Fruit fly (Drosophila melanogaster): ENCODE measurements around the gene CG31121.

Gene CG31121

dm6 chr3R:24893320-24893955 lies 967 bp downstream of the CG31121 start:
- TF ChIP-seq lola (GFP tag; optimal IDR thresholded peaks at IDR 0.05) = no peak
- TF ChIP-seq CrebA (GFP tag; optimal IDR thresholded peaks at IDR 0.05; ENCODE audit: borderline replicate concordance) = peak; percentile 9
- no peak for TF ChIP-seq N (GFP tag; optimal IDR thresholded peaks at IDR 0.05)
- no peak for TF ChIP-seq tai (GFP tag; optimal IDR thresholded peaks at IDR 0.05)
- peak; percentile 82 for TF ChIP-seq fru (GFP tag; optimal IDR thresholded peaks at IDR 0.05)
- TF ChIP-seq CG9705 (GFP tag; optimal IDR thresholded peaks at IDR 0.05) = peak; percentile 43
- no peak for TF ChIP-seq Hnf4 (GFP tag; optimal IDR thresholded peaks at IDR 0.05)
- TF ChIP-seq woc (GFP tag; optimal IDR thresholded peaks at IDR 0.05) = peak; percentile 37
- TF ChIP-seq GATAd (GFP tag; optimal IDR thresholded peaks at IDR 0.05) = no peak
- TF ChIP-seq ey (GFP tag; optimal IDR thresholded peaks at IDR 0.05) = peak; percentile 35
- TF ChIP-seq HLH106 (tag; optimal IDR thresholded peaks at IDR 0.05) = peak; percentile 91
- TF ChIP-seq Dfd (GFP tag; optimal IDR thresholded peaks at IDR 0.05) = no peak
- no peak for TF ChIP-seq Myc (optimal IDR thresholded peaks at IDR 0.05)
- TF ChIP-seq jim (GFP tag; optimal IDR thresholded peaks at IDR 0.05) = no peak
- TF ChIP-seq Jra (GFP tag; optimal IDR thresholded peaks at IDR 0.05) = peak; percentile 14
- TF ChIP-seq pan (optimal IDR thresholded peaks at IDR 0.05) = no peak
- TF ChIP-seq Mio (GFP tag; optimal IDR thresholded peaks at IDR 0.05) = no peak
- TF ChIP-seq sv (GFP tag; optimal IDR thresholded peaks at IDR 0.05) = peak; percentile 44
- peak; percentile 73 for TF ChIP-seq h (GFP tag; optimal IDR thresholded peaks at IDR 0.05)
- TF ChIP-seq Rel (GFP tag; optimal IDR thresholded peaks at IDR 0.05) = peak; percentile 48
- TF ChIP-seq Rel (tag; optimal IDR thresholded peaks at IDR 0.05) = peak; percentile 39
- peak; percentile 2 for TF ChIP-seq sage (GFP tag; optimal IDR thresholded peaks at IDR 0.05)
- no peak for TF ChIP-seq Dif (GFP tag; optimal IDR thresholded peaks at IDR 0.05; ENCODE audit: partially characterized antibody)
- TF ChIP-seq rgr (GFP tag; optimal IDR thresholded peaks at IDR 0.05) = peak; percentile 77
- TF ChIP-seq br (GFP tag; optimal IDR thresholded peaks at IDR 0.05) = peak; percentile 11
- TF ChIP-seq Hr83 (GFP tag; optimal IDR thresholded peaks at IDR 0.05; ENCODE audit: poor library complexity, severe bottlenecking) = no peak
- peak; percentile 89 for TF ChIP-seq OdsH (GFP tag; optimal IDR thresholded peaks at IDR 0.05)
- TF ChIP-seq Sp1 (GFP tag; optimal IDR thresholded peaks at IDR 0.05) = peak; percentile 94
- peak; percentile 16 for TF ChIP-seq dsf (GFP tag; optimal IDR thresholded peaks at IDR 0.05; ENCODE audit: borderline replicate concordance)
- TF ChIP-seq dl (GFP tag; optimal IDR thresholded peaks at IDR 0.05; ENCODE audit: insufficient read depth in 1 of 2, partially characterized antibody in 2 of 2) = no peak
- no peak for TF ChIP-seq brk (GFP tag; optimal IDR thresholded peaks at IDR 0.05)
- TF ChIP-seq psq (GFP tag; optimal IDR thresholded peaks at IDR 0.05) = peak; percentile 87
- TF ChIP-seq Hr78 (GFP tag; optimal IDR thresholded peaks at IDR 0.05) = no peak
- TF ChIP-seq foxo (GFP tag; optimal IDR thresholded peaks at IDR 0.05) = peak in 1 of 2 experiments; percentile 88
- TF ChIP-seq usp (GFP tag; optimal IDR thresholded peaks at IDR 0.05) = no peak
- peak; percentile 0 for TF ChIP-seq Vsx2 (GFP tag; optimal IDR thresholded peaks at IDR 0.05; ENCODE audit: partially characterized antibody)
- TF ChIP-seq dmrt93B (GFP tag; optimal IDR thresholded peaks at IDR 0.05) = peak; percentile 66
- no peak for TF ChIP-seq CG32264 (GFP tag; optimal IDR thresholded peaks at IDR 0.05)
- TF ChIP-seq Abd-B (GFP tag; optimal IDR thresholded peaks at IDR 0.05) = no peak

dm6 chr3R:24890919-24891318 lies 3.5 kb downstream of the CG31121 start:
- no peak for TF ChIP-seq h (GFP tag; optimal IDR thresholded peaks at IDR 0.05)
- TF ChIP-seq fru (GFP tag; optimal IDR thresholded peaks at IDR 0.05) = no peak
- no peak for TF ChIP-seq sage (GFP tag; optimal IDR thresholded peaks at IDR 0.05)
- TF ChIP-seq woc (GFP tag; optimal IDR thresholded peaks at IDR 0.05) = no peak
- no peak for TF ChIP-seq rgr (GFP tag; optimal IDR thresholded peaks at IDR 0.05)
- TF ChIP-seq CG9705 (GFP tag; optimal IDR thresholded peaks at IDR 0.05) = no peak
- TF ChIP-seq dl (GFP tag; optimal IDR thresholded peaks at IDR 0.05; ENCODE audit: insufficient read depth in 1 of 2, partially characterized antibody in 2 of 2) = no peak
- no peak for TF ChIP-seq Abd-B (GFP tag; optimal IDR thresholded peaks at IDR 0.05)
